Fruit fly (Drosophila melanogaster): Measurements from ENCODE around the gene CG42300.

Gene CG42300

DNA sequence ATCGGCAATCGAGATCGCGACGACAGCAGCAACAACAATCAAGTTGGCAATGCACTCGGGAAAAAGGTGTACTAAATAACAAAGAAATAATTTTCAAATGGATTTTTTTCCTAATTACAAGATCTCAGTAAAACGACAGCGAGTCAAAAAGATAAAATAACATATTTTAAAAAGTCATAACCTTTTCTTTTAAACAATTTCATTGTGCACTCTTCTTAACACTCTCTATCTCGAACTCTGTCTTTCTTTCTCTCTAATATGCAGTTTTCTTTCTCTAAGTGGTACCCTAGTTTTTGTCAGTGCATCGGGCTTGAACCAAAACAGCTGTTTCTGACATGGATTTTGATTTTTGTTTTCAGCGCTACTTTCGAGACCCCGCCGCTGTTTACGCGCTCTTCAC is 6.8 kb downstream of the CG42300 start (continued):
- TF ChIP-seq slbo (GFP tag; IDR thresholded peaks at IDR 0.05): peak; percentile 79
- TF ChIP-seq wdn (GFP tag; IDR thresholded peaks at IDR 0.05): peak; percentile 60
- TF ChIP-seq Xrp1 (GFP tag; IDR thresholded peaks at IDR 0.05): peak; percentile 66
- TF ChIP-seq CG18262 (tag; optimal IDR thresholded peaks at IDR 0.05): peak; percentile 74
- TF ChIP-seq so (GFP tag; IDR thresholded peaks at IDR 0.05): peak; percentile 83; the same call in 2 of the 3 replicates
- TF ChIP-seq CG3065 (GFP tag; optimal IDR thresholded peaks at IDR 0.05): no peak
- TF ChIP-seq B-H1 (GFP tag; IDR thresholded peaks at IDR 0.05): peak; percentile 57; the same call in 2 of the 3 replicates
- peak; percentile 55; the same call in 3 of the 4 replicates for TF ChIP-seq Gug (GFP tag; IDR thresholded peaks at IDR 0.05)
- TF ChIP-seq CG2116 (GFP tag; optimal IDR thresholded peaks at IDR 0.05): peak; percentile 34
- TF ChIP-seq CG13296 (GFP tag; optimal IDR thresholded peaks at IDR 0.05): peak; percentile 78
- peak; percentile 36 for TF ChIP-seq repo (GFP tag; optimal IDR thresholded peaks at IDR 0.05)
- TF ChIP-seq Lhr (GFP tag; optimal IDR thresholded peaks at IDR 0.05): peak; percentile 23
- peak; percentile 67 for TF ChIP-seq sug (tag; optimal IDR thresholded peaks at IDR 0.05)
- peak; percentile 3 for TF ChIP-seq fd64A (GFP tag; optimal IDR thresholded peaks at IDR 0.05)
- TF ChIP-seq CG6272 (GFP tag; IDR thresholded peaks at IDR 0.05): peak; percentile 54
- TF ChIP-seq CG33213 (GFP tag; optimal IDR thresholded peaks at IDR 0.05): peak; percentile 54
- no peak for TF ChIP-seq CG15073 (GFP tag; optimal IDR thresholded peaks at IDR 0.05)
- peak; percentile 75 for TF ChIP-seq ATbp (GFP tag; optimal IDR thresholded peaks at IDR 0.05)
- no peak for TF ChIP-seq MESR4 (GFP tag; optimal IDR thresholded peaks at IDR 0.05)
- TF ChIP-seq maf-S (GFP tag; optimal IDR thresholded peaks at IDR 0.05): peak; percentile 63
- peak; percentile 55 for TF ChIP-seq CG6813 (GFP tag; optimal IDR thresholded peaks at IDR 0.05)
- TF ChIP-seq kay (GFP tag; optimal IDR thresholded peaks at IDR 0.05): peak; percentile 25
- peak; percentile 13 for TF ChIP-seq Bdp1 (GFP tag; optimal IDR thresholded peaks at IDR 0.05)
- peak; percentile 64 for TF ChIP-seq CG1233 (GFP tag; optimal IDR thresholded peaks at IDR 0.05)
- TF ChIP-seq CG10267 (tag; optimal IDR thresholded peaks at IDR 0.05): peak; percentile 62
- peak; percentile 55 for TF ChIP-seq Atf-2 (GFP tag; optimal IDR thresholded peaks at IDR 0.05)
- TF ChIP-seq CG13775 (GFP tag; optimal IDR thresholded peaks at IDR 0.05): peak; percentile 69
- no peak for TF ChIP-seq sna (GFP tag; IDR thresholded peaks at IDR 0.05; ENCODE audit: partially characterized antibody)
- TF ChIP-seq Sin3A (optimal IDR thresholded peaks at IDR 0.05): no peak
- TF ChIP-seq CG10462 (GFP tag; optimal IDR thresholded peaks at IDR 0.05): peak; percentile 29
- TF ChIP-seq br (optimal IDR thresholded peaks at IDR 0.05): no peak
- no peak for TF ChIP-seq hth (optimal IDR thresholded peaks at IDR 0.05)
- TF ChIP-seq chinmo (GFP tag; IDR thresholded peaks at IDR 0.05; ENCODE audit: partially characterized antibody): no peak

DNA sequence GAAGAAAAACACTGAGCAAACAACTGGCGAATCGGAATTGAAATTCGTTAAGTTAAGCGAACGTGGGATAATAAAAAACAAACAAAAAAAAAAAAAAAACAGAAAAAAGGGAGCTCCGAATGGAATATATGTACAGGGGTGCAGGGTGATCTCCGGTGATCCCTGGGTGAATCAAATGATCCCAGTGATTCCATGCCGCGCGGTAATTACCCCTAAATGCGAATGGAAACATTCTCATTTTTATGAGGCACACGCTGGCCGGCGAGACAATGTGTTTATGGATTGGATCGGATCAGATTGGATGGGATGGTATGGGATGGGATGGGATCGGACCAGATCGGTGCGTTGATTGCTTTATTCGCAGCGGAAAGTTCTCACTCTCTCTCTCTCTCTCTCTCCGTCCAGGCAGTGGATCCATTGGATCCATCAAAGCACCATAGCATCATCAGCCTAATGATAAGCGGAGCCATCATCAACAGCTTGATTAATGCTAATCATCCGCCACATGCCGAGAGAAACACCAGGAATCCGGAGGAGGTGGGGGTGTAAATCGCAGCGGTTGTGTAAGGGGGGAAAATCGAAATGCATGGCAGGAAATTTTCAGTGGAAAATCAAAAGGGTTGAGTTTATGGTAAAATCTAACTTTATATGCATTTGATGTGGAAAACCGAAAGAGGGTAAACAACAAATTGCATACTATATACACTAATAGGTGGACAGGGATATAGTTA is 10.2 kb downstream of the CG42300 start:
- no peak for TF ChIP-seq ato (GFP tag; IDR thresholded peaks at IDR 0.05; ENCODE audit: partially characterized antibody)
- TF ChIP-seq vvl (GFP tag; IDR thresholded peaks at IDR 0.05): no peak
- TF ChIP-seq Dll (GFP tag; IDR thresholded peaks at IDR 0.05; ENCODE audit: partially characterized antibody): no peak
- no peak for TF ChIP-seq Blimp-1 (GFP tag; optimal IDR thresholded peaks at IDR 0.05)
- no peak for TF ChIP-seq Sry-δ (GFP tag; optimal IDR thresholded peaks at IDR 0.05)
- no peak for TF ChIP-seq CG6765 (GFP tag; optimal IDR thresholded peaks at IDR 0.05)
- no peak for TF ChIP-seq CG12155 (GFP tag; optimal IDR thresholded peaks at IDR 0.05)
- no peak for TF ChIP-seq eve (GFP tag; optimal IDR thresholded peaks at IDR 0.05)
- TF ChIP-seq Awh (GFP tag; IDR thresholded peaks at IDR 0.05): peak; percentile 12; the same call in 1 of the 2 replicates
- TF ChIP-seq PHDP (tag; optimal IDR thresholded peaks at IDR 0.05): no peak
- no peak for TF ChIP-seq CG9876 (GFP tag; optimal IDR thresholded peaks at IDR 0.05)
- peak; percentile 15 for TF ChIP-seq sd (tag; optimal IDR thresholded peaks at IDR 0.05)
- no peak for TF ChIP-seq CG1233 (GFP tag; optimal IDR thresholded peaks at IDR 0.05)
- TF ChIP-seq CG3407 (GFP tag; optimal IDR thresholded peaks at IDR 0.05): no peak
- TF ChIP-seq abd-A (tag; optimal IDR thresholded peaks at IDR 0.05): peak; percentile 51
- peak in 1 of 2 experiments; percentile 54 for TF ChIP-seq Pdp1 (GFP tag; optimal IDR thresholded peaks at IDR 0.05)
- TF ChIP-seq CG12769 (tag; optimal IDR thresholded peaks at IDR 0.05): peak; percentile 37
- peak; percentile 67 for TF ChIP-seq sens (GFP tag)
- TF ChIP-seq Med (GFP tag): peak; percentile 2

Measured in whole organism, embryonic.